Fruit fly (Drosophila melanogaster) S2 (cell line): ENCODE measurements around the gene CG34265.

Source experiments
- CG8478 ChIP-seq: fragments of >200 bp; optimal IDR thresholded peaks from 2 replicates; lab custom pipeline; 2018
- CTCF ChIP-seq, 2 experiments: fragments of >200 bp; optimal IDR thresholded peaks; 2 replicates each; lab custom pipeline; 2018

The CG34265 gene

DNA sequence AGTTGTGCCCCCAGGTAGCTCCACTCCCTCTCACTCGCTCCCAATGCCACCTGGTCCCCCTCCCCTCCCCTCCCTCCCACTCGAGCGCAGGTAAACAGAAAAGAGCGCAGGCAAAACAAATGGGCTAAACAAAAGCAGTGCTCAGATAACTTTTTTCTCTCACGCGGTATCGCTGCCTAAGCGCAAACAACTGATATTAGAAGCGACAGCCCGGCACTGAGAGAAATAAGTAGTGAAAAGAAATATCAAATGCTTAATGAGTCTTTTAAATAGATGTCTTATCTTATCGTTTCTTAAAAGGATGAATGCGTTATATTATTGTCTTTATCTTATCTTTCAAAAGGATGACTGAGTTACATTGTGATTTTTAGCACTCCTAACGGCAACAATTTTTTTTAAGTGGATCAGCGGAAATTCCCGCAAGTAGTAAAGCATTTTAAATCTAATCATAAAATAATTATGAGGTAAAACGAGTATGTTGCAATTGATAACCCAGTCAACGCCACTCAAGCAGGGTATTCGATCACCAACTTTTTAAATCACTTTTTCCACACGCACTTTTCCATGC lies 33.0 kb downstream of the CG34265 start:
- TF ChIP-seq CTCF (optimal IDR thresholded peaks at IDR 0.05; lab: Kevin White, UChicago) (no peak), CG8478 (lab: Kevin White, UChicago) (no peak)

- TF ChIP-seq CTCF (optimal IDR thresholded peaks at IDR 0.05; lab: Kevin White, UChicago) (no peak), CG8478 (lab: Kevin White, UChicago) (no peak)
Observed at dm6 chr3L:3303087-3303526, 34.8 kb downstream of the CG34265 start, which contains the start of gene CG14968. Gene CG14968, minus strand, starts transcription at chr3L:3303112.

DNA sequence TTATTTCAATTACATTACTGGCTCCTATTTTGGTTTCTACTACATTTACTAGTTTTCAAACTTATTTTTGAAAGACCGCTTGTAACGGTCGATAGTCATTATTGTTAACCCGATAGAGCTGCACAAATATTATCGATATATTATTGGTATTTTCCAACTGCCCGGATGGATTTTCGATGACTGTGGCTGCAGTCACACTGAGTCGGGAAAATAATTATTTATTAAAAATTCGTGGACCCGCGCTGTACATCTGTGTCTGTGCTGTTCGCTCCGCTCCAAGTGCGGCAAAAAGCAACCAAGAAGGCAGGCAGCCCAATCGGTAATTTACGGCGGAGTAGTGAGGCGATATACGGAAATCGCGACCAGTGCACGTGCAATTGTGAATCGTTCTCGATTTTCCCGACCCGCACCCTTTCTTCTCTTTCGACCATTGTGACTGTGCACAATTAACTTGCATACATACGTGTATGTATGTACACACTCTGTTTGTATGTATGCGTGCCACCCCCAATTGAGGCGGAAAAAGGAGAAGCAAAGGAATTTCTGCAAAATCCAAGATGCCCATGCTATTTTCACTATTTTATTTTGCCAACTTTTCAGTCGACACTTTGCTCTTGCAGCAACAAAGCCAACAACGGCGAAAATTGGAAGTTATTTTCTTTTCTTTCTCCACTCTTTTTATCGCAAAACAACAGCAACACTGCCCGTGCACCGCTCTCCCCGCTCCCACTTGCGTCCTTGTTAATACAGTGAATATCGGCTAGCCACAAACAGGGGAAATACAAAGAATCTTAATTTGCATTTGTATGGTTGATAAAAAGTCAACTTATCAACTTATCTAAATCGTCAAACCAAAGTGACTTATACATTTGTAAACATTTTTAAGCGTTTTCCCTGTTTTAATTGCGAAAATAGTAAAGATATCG lies 35.5 kb downstream of the CG34265 start, which contains the start of gene ZnT63C:
Gene ZnT63C, plus strand, starts transcription at position 175 of the 926 bp plus-strand sequence.
- TF ChIP-seq CTCF (optimal IDR thresholded peaks at IDR 0.05; lab: Kevin White, UChicago): no peak
- no peak for TF ChIP-seq CG8478 (lab: Kevin White, UChicago)

dm6 chr3L:3304740-3305139 lies 36.5 kb downstream of the CG34265 start:
- TF ChIP-seq CTCF (optimal IDR thresholded peaks at IDR 0.05; lab: Kevin White, UChicago) (no peak), CG8478 (lab: Kevin White, UChicago) (no peak)

DNA sequence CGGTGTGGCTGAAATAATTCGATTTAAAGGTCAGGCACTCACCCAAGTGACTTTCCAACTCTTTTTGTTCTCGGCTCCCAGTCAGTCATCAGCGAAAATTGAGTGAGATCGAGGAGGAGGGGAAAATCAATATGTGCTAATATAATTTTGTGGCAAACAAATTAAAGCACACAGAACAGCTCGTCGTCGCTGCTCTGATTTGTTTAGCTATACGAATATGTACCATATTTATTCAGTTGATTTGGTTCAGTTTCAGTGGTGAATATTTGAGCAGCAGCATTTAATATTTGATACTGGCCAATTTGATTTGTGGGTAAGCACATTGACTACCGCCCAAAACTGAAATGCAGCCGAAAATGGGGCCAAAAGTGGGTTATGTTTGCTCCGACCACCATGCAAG lies 37.2 kb downstream of the CG34265 start:
- TF ChIP-seq CG8478 (lab: Kevin White, UChicago): no peak
- TF ChIP-seq CTCF (optimal IDR thresholded peaks at IDR 0.05; lab: Kevin White, UChicago): no peak

DNA sequence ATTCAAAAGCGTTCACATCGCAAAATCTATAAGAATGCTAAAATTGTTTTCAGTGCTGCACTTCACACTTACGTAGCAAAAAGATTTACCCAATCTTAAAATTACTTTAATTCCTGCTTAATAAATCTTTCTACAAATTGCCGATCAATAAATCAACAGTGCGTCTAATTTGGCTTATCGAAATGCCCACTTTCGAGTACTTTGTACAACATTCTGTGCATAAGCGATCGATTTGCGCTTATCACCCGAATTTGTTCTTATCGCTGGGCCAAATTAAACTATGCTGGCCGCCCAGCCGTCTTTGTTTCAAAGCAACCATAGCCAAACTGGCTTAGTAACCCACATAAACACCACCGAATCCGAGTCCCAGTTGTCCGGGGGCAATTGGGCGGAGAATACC lies 38.3 kb downstream of the CG34265 start:
- TF ChIP-seq CG8478 (lab: Kevin White, UChicago): no peak
- no peak for TF ChIP-seq CTCF (optimal IDR thresholded peaks at IDR 0.05; lab: Kevin White, UChicago)

DNA sequence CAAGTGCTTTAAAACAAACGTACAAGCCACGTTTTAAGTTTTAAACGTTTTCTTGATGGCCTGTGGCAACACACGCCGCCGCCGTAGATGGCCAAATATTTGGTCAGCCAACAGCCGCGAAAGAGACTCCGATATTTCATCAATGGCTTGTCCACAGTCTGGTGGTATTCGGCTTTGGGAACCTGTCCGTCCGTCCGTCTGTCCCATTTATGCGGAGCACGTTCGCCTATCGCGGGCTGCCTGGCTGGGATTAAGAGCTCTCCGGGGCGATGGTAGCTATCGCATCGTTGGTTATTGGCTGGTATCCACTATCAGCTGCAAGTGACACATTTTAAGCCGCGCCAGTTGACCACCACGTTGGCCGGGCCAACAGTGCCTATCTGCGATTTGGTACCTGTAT lies 39.3 kb downstream of the CG34265 start:
- TF ChIP-seq CTCF (optimal IDR thresholded peaks at IDR 0.05; lab: Kevin White, UChicago) (no peak), CG8478 (lab: Kevin White, UChicago) (no peak)

- TF ChIP-seq CG8478 (lab: Kevin White, UChicago) (no peak), CTCF (optimal IDR thresholded peaks at IDR 0.05; lab: Kevin White, UChicago) (no peak)
Observed at dm6 chr3L:3308676-3309613, 40.7 kb downstream of the CG34265 start.

DNA sequence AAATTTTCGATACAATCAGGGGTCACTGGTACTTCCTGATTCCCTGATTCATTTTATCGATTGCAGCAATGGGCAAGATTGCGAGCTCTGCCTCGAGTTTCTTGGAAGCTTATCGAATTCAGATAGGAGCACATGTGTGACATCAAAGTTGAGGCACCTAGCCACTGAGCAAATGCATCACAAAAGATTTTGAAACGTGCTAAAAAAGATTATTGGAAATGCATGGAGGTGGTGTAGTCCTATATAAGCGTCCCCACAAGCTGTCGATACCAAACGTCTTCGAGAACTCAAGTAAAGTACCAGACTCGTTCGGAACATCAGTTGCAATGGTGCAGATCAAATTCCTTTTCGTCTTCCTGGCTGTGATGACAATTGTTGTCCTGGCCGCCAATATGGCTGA lies 45.8 kb downstream of the CG34265 start, which contains the start of gene Drsl2:
Gene Drsl2, plus strand, starts transcription at position 301 of the 400 bp plus-strand sequence.
- TF ChIP-seq CG8478 (lab: Kevin White, UChicago): no peak
- no peak for TF ChIP-seq CTCF (optimal IDR thresholded peaks at IDR 0.05; lab: Kevin White, UChicago)

DNA sequence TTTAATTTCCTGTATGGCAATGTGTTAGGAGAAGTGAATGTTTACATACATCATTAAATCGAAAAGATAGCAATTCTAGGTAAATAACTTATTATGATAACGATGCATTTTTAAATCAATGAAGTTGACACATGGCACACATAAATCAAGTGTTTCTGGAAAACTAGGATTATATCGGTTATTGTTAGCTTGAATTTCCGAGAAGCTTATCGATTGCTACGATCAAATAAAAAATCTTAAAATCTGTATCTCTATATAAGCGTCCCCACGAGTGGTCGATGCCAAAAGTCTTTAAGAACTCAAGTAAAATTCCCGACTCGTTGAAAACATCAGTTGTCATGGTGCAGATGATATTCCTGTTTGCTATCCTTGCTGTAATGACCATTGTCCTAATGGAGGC lies 46.4 kb downstream of the CG34265 start, which contains the start of gene Drsl3:
Gene Drsl3, plus strand, starts transcription at position 301 of the 400 bp plus-strand sequence.
- TF ChIP-seq CTCF (optimal IDR thresholded peaks at IDR 0.05; lab: Kevin White, UChicago) (no peak), CG8478 (lab: Kevin White, UChicago) (no peak)

dm6 chr3L:3315288-3315687 lies 47.0 kb downstream of the CG34265 start, which contains the start of gene Drsl4:
Gene Drsl4, plus strand, starts transcription at chr3L:3315620.
- no peak for TF ChIP-seq CTCF (optimal IDR thresholded peaks at IDR 0.05; lab: Kevin White, UChicago)
- TF ChIP-seq CG8478 (lab: Kevin White, UChicago): no peak

DNA sequence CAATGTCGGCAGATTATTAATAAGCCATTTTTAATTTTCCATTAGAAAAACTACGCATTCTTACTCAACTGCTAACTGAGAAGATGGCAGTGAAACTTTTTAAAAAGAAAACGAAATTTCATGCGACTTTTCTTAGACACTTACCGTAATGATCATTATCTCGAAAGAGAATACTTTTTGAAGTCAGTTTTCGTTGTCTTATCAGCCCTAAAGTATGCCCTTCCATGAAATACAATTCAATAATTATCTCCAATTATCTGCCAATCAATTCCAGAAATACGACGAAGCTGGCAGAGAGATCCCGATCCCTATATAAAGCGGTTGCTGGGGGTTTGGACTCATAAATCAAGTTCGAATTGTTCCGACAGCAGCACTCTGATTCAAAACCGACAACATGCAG lies 48.2 kb downstream of the CG34265 start, which contains the start of gene Drsl5:
Gene Drsl5, plus strand, starts transcription at position 341 of the 400 bp plus-strand sequence.
- TF ChIP-seq CG8478 (lab: Kevin White, UChicago) (no peak), CTCF (optimal IDR thresholded peaks at IDR 0.05; lab: Kevin White, UChicago) (no peak)
